Worm (Caenorhabditis elegans) whole organism, early embryonic: ENCODE data around the gene K06A4.6.
A peak's percentile ranks its signal among the peaks of the same experiment; 100 is the strongest.

Experiments
- B0310.2 ChIP-seq: sonication (generic microtip); optimal IDR thresholded peaks from 2 replicates; lab custom pipeline; 2016; ENCODE audit warnings: mild to moderate bottlenecking, missing genetic modification characterization, missing compliant biosample characterization
- F13C5.2 ChIP-seq: sonication (generic microtip); optimal IDR thresholded peaks from 2 replicates; lab custom pipeline; 2017; ENCODE audit warnings: mild to moderate bottlenecking, missing genetic modification characterization, inconsistent platforms, missing compliant biosample characterization
- aly-1 ChIP-seq: sonication (generic microtip); optimal IDR thresholded peaks from 2 replicates; lab custom pipeline; 2016; ENCODE audit warnings: missing genetic modification characterization, missing compliant biosample characterization
- ama-1 ChIP-seq: fragments of 150-350 bp; optimal IDR thresholded peaks from 2 replicates; lab custom pipeline; 2014
- ceh-13 ChIP-seq: fragments of 200-800 bp; sonication (Bioruptor generic); optimal IDR thresholded peaks from 2 replicates; lab custom pipeline; 2018; ENCODE audit warnings: mild to moderate bottlenecking, missing genetic modification characterization, missing compliant biosample characterization
- ceh-36 ChIP-seq: sonication (generic microtip); optimal IDR thresholded peaks from 2 replicates; lab custom pipeline; 2016; ENCODE audit warnings: missing genetic modification characterization, inconsistent platforms, missing compliant biosample characterization
- ets-7 ChIP-seq: sonication (generic microtip); optimal IDR thresholded peaks from 2 replicates; lab custom pipeline; 2016; ENCODE audit warnings: missing genotype, missing genetic modification characterization, missing compliant biosample characterization
- flt-1 ChIP-seq: fragments of 200-800 bp; sonication (Bioruptor generic); IDR thresholded peaks from 2 replicates; pipeline ENCODE4 v1.3.6; 2022; ENCODE audit warnings: missing genetic modification characterization, missing compliant biosample characterization
- hmbx-1 ChIP-seq: sonication (generic microtip); optimal IDR thresholded peaks from 2 replicates; lab custom pipeline; 2016; ENCODE audit warnings: mild to moderate bottlenecking, missing genetic modification characterization, missing compliant biosample characterization
- hmg-4 ChIP-seq: fragments of 200-800 bp; sonication (Bioruptor generic); optimal IDR thresholded peaks from 2 replicates; lab custom pipeline; 2018; ENCODE audit warnings: mild to moderate bottlenecking, missing genetic modification characterization, missing compliant biosample characterization
- hnd-1 ChIP-seq: sonication (generic microtip); optimal IDR thresholded peaks from 2 replicates; lab custom pipeline; 2016; ENCODE audit warnings: missing genetic modification characterization, missing compliant biosample characterization
- pes-1 ChIP-seq: fragments of 200-800 bp; sonication (Bioruptor generic); IDR thresholded peaks from 2 replicates; pipeline ENCODE4 v1.3.6; 2022; ENCODE audit warnings: missing genetic modification reagents, missing genetic modification characterization, missing compliant biosample characterization
- scrt-1 ChIP-seq: fragments of 200-800 bp; sonication (Bioruptor generic); IDR thresholded peaks from 2 replicates; pipeline ENCODE4 v1.3.6; 2022; ENCODE audit warnings: missing genetic modification characterization, missing compliant biosample characterization
- sea-1 ChIP-seq: fragments of 200-800 bp; sonication (Bioruptor generic); conservative IDR thresholded peaks from 2 replicates; pipeline ENCODE4 v1.3.6; 2022; ENCODE audit warnings: missing genetic modification characterization, missing compliant biosample characterization
- tbx-11 ChIP-seq: fragments of 200-800 bp; sonication (Bioruptor generic); IDR thresholded peaks from 2 replicates; pipeline ENCODE4 v1.3.6; 2022; ENCODE audit warnings: missing genetic modification characterization, missing compliant biosample characterization
- tbx-37 ChIP-seq: fragments of 200-800 bp; sonication (Bioruptor generic); conservative IDR thresholded peaks from 2 replicates; pipeline ENCODE4 v1.3.6; 2022; ENCODE audit warnings: missing genetic modification reagents, missing genetic modification characterization, missing compliant biosample characterization
- tra-4 ChIP-seq: sonication (generic microtip); optimal IDR thresholded peaks from 2 replicates; lab custom pipeline; 2017; ENCODE audit warnings: missing genetic modification characterization, missing compliant biosample characterization

K06A4.6 gene

DNA sequence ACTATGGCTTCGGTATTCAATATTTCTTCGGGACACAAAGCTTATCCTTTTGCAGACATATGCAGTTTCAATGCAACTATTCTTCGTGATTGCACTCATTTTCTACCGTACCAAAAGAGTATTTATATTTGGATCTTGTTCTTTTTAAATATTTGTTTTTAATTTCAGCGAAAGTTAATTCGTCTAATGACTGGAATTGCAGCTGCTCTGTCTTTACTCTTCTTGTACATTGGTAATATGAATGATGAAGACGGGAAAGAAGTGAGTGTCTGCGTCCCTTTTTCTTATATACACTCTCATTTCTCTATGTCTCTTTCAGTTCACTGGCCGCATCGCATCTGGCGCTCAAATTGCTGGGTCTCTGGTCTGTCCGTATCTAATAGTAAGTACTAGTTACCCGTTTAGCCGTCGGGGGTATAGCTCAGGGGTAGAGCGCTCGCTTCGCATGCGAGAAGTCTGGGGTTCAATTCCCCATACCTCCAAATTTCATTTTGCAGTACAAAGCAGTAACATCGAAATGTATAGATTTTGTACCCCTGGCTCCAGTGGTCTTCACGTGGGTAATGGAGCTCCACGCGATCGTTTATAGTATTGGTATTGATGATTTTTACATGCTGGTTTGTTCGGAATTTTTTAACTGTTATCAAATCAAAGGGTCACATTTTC, 22.8 kb upstream of the K06A4.6 start:
- TF ChIP-seq tra-4 (tag; lab: Kevin White, UChicago) (peak; percentile 75), tbx-11 (GFP tag; lab: Robert Waterston, UW) (peak; percentile 94), pes-1 (GFP tag; lab: Robert Waterston, UW) (no peak; the same call in 1 of the 2 replicates), sea-1 (GFP tag; lab: Robert Waterston, UW) (peak; percentile 96), ceh-36 (tag; lab: Kevin White, UChicago) (peak; percentile 91), hmg-4 (GFP tag; lab: Kevin White, UChicago) (peak; percentile 96), B0310.2 (tag; lab: Kevin White, UChicago) (peak; percentile 93), ceh-13 (peak; percentile 84), hnd-1 (tag; lab: Kevin White, UChicago) (peak; percentile 87), tbx-37 (peak; percentile 92), F13C5.2 (tag; lab: Kevin White, UChicago) (peak; percentile 91), hmbx-1 (tag; lab: Kevin White, UChicago) (peak; percentile 74), aly-1 (tag; lab: Kevin White, UChicago) (peak; percentile 91), ama-1 (lab: Kevin White, UChicago) (no peak), ets-7 (tag; lab: Kevin White, UChicago) (peak; percentile 76), scrt-1 (GFP tag; lab: Robert Waterston, UW) (peak; percentile 97), flt-1 (GFP tag; lab: Robert Waterston, UW) (peak; percentile 96)

DNA sequence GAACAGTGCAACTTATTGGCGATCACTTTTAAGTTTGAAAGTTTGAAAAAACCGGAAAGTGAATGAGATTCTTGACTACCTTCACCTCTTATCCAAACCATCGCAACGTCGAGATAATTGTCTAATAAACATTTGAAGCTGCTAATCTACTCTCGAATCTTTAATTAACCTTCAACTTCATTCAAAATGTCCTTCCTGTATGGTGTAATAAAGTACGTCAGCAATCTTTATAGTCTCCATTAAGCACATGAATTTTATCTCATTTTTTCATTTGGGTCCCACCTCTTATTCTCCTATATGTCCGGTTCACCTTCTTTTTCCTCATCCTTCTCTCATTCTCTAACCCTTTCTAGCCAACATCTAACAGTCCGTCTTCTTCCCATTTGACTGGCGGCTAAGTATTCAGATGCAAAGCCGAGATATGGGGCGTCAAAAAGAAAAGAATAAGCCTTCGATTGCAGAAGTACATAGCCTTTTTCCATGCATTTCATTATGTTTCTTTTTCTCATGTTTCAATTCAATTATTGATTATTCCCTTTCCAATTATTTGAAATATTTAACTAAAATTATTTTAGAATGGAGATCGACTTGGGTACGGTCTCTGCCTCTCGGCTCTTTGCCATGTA, 20.5 kb upstream of the K06A4.6 start, which contains the start of gene swt-5:
Gene swt-5 (plus strand): TSS at position 576 of the 626 bp plus-strand sequence.
- TF ChIP-seq hmbx-1 (tag; lab: Kevin White, UChicago) (no peak), ceh-36 (tag; lab: Kevin White, UChicago) (no peak), tra-4 (tag; lab: Kevin White, UChicago) (no peak), tbx-11 (GFP tag; lab: Robert Waterston, UW) (no peak)

DNA sequence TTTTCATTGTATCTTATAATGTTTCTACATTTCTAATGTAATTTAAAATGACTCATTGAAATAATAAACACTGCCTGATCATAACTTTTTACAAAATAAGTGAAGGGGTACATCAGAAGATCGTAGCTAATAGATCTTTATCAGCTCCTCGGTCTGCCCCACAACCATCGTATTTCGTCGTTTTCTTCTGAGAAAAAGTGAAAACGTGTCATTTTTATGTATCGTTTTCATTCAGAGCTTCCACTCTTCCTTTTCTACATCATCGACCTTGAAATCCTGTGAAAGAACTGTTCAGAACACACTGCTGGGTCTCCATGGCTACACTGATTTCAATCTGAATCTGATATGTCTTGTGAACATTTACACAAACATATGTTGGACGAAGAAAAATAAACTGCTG, 18.8 kb upstream of the K06A4.6 start:
- no peak for TF ChIP-seq hmg-4 (GFP tag; lab: Kevin White, UChicago)
- no peak for TF ChIP-seq scrt-1 (GFP tag; lab: Robert Waterston, UW)

DNA sequence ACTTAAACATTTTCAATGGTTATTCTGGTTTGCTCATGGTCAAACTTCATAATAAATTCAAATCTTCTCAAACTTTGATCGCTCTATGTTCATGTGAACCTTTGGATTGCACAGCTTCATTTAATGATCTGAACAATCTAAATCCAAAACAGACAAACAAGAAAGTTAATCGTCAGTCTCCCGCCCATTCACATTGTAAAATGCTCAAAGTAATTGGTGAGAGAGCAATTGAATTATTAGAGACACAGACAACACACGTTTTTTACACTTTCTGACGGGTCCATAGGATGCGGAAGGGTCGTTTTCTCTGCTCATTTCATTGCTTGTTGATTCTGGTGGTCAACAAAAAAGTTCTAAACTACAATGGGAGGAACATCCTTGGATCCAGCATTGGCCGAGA, 16.3 kb upstream of the K06A4.6 start, which contains the start of gene gsnl-1:
Gene gsnl-1 (plus strand): TSS at position 301 of the 400 bp plus-strand sequence.
- TF ChIP-seq sea-1 (GFP tag; lab: Robert Waterston, UW): no peak
- TF ChIP-seq tra-4 (tag; lab: Kevin White, UChicago): no peak

DNA sequence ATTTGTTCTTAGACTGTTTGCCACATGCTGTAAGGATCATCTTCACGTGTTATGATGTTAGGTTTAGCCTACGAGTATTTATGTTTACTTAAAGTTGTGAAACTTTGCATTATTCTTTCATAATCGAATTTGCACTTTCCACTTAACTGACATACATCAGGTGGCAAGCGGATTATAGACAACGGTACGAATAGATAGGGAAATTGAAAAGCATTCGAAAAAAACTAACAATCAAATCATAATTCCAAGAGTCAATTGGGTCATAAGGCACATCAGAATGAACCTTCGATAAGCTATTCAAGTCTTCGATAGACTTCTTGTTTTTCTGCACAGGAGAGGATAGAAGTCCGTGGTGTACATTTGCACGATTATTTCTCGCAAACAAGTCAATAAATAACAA, 12.0 kb upstream of the K06A4.6 start:
- TF ChIP-seq aly-1 (tag; lab: Kevin White, UChicago): no peak
- TF ChIP-seq tbx-37: no peak
- TF ChIP-seq tra-4 (tag; lab: Kevin White, UChicago): no peak
- no peak for TF ChIP-seq F13C5.2 (tag; lab: Kevin White, UChicago)
- no peak for TF ChIP-seq tbx-11 (GFP tag; lab: Robert Waterston, UW)
- no peak for TF ChIP-seq scrt-1 (GFP tag; lab: Robert Waterston, UW)
- TF ChIP-seq pes-1 (GFP tag; lab: Robert Waterston, UW): no peak
- no peak for TF ChIP-seq hmg-4 (GFP tag; lab: Kevin White, UChicago)
- no peak for TF ChIP-seq flt-1 (GFP tag; lab: Robert Waterston, UW)
- TF ChIP-seq ama-1 (lab: Kevin White, UChicago): no peak
- TF ChIP-seq B0310.2 (tag; lab: Kevin White, UChicago): no peak
- TF ChIP-seq hnd-1 (tag; lab: Kevin White, UChicago): no peak
- TF ChIP-seq ceh-13: no peak
- TF ChIP-seq sea-1 (GFP tag; lab: Robert Waterston, UW): no peak
- no peak for TF ChIP-seq hmbx-1 (tag; lab: Kevin White, UChicago)
- no peak for TF ChIP-seq ets-7 (tag; lab: Kevin White, UChicago)
- TF ChIP-seq ceh-36 (tag; lab: Kevin White, UChicago): no peak

DNA sequence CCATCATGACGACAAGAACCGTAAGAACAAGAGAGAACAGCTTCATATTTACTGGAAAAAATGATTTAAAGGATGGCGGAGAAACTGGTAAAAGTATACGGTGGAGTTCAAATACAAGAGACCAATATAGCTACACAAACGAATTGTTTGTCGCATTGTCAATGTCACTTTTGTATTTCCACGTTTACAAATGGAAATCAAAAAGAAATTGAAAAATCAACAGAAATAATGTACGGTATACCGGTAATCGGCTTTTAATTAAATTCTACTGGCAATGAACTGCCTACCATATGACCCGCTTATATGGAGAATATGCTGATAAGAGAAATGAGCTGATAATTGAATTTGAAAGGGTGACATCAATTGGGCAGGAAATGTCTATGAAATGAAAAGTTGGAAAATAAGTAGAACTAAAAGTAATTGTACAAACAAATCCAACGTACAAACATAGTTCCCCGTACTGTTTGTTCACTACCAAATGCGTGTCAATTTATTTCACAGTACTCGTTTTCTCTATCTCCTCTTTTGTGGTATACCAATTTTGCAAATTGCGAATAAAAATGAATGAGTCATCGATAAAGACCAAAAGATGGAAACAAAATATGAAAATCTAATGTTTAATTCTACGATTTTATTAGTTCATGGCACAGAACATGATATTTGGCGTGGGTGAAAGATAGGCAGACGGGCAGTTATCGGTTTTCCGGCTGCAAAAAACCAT, 11.1 kb upstream of the K06A4.6 start, which contains the start of gene K06A4.7:
Gene K06A4.7 (minus strand): TSS at position 51 of the 721 bp plus-strand sequence.
- TF ChIP-seq F13C5.2 (tag; lab: Kevin White, UChicago): no peak
- no peak for TF ChIP-seq B0310.2 (tag; lab: Kevin White, UChicago)
- TF ChIP-seq tbx-37: no peak
- no peak for TF ChIP-seq pes-1 (GFP tag; lab: Robert Waterston, UW)
- TF ChIP-seq scrt-1 (GFP tag; lab: Robert Waterston, UW): no peak
- no peak for TF ChIP-seq hnd-1 (tag; lab: Kevin White, UChicago)
- no peak for TF ChIP-seq ceh-13
- TF ChIP-seq tbx-11 (GFP tag; lab: Robert Waterston, UW): no peak
- TF ChIP-seq sea-1 (GFP tag; lab: Robert Waterston, UW): no peak

DNA sequence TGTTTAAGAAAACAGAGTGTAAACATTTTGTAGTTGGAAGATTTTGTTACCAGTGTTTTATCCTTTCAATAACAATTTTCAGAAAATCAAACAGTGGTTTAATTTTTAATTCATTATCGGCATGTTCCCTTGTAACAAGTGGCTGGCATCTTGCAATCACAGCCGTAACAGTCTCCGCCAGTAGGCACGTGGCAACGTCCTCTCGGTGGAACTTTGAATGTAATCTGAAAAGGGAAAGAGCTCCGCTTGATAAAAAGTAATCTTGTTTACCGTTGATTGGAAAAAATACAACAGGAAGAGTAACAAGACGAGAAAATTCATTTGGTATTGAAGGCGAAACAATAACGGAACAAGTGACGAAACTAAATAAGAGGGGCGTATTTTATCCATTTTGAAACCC, 8.9 kb upstream of the K06A4.6 start, which contains the start of gene K06A4.10:
Gene K06A4.10 (minus strand): TSS at position 390 of the 400 bp plus-strand sequence.
- TF ChIP-seq ama-1 (lab: Kevin White, UChicago) (no peak), hmg-4 (GFP tag; lab: Kevin White, UChicago) (no peak), tra-4 (tag; lab: Kevin White, UChicago) (no peak), flt-1 (GFP tag; lab: Robert Waterston, UW) (no peak), sea-1 (GFP tag; lab: Robert Waterston, UW) (no peak), tbx-37 (no peak), ets-7 (tag; lab: Kevin White, UChicago) (no peak), tbx-11 (GFP tag; lab: Robert Waterston, UW) (no peak), ceh-13 (no peak), pes-1 (GFP tag; lab: Robert Waterston, UW) (no peak), scrt-1 (GFP tag; lab: Robert Waterston, UW) (no peak)
